Worm (Caenorhabditis elegans) whole organism, L4 larva: ENCODE data around the gene srh-297.

Experiments
- R02D3.7 ChIP-seq: fragments of 150-350 bp; sonication (generic microtip); optimal IDR thresholded peaks from 3 replicates; lab custom pipeline; 2014; ENCODE audit warnings: missing biosample characterization, missing genetic modification characterization
- ama-1 ChIP-seq: fragments of 150-350 bp; optimal IDR thresholded peaks from 2 replicates; lab custom pipeline; 2014; ENCODE audit warnings: inconsistent platforms, mixed read lengths
- fos-1 ChIP-seq: fragments of 150-350 bp; optimal IDR thresholded peaks from 2 replicates; lab custom pipeline; 2014; ENCODE audit warnings: missing biosample characterization, missing genetic modification characterization
- nhr-28 ChIP-seq: fragments of 150-350 bp; optimal IDR thresholded peaks from 2 replicates; lab custom pipeline; 2014; ENCODE audit warnings: missing biosample characterization, missing genetic modification characterization
- snpc-4 ChIP-seq: fragments of 150-350 bp; optimal IDR thresholded peaks from 2 replicates; lab custom pipeline; 2014; ENCODE audit warnings: missing biosample characterization, missing genetic modification characterization

DNA sequence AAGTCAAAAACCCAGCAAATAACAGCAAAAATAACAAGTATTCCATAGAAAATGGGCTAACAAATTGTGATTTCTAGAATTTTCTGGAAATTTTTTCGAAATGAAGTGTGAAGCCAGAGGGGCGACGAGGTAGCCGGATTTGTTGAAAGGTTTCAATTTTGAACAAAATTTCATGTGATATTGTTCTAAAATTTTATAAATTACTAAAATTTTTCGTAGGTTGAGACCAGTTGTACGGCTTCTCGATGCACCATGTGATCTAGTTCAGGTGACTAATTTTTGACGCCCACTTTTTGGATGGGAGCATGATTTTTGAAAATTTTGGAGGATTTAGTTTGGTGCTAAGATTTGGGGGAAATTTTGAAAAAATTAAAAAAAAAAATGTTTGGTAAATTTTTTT is 28.9 kb upstream of the srh-297 start, which contains the start of gene gcy-19:
- no peak for TF ChIP-seq nhr-28
- TF ChIP-seq snpc-4: no peak
- no peak for TF ChIP-seq ama-1 (lab: Kevin White, UChicago)
- no peak for TF ChIP-seq fos-1
- no peak for TF ChIP-seq R02D3.7 (tag; lab: Kevin White, UChicago)
